Fruit fly (Drosophila melanogaster): ENCODE data around the gene Cox11.

The Cox11 gene

DNA sequence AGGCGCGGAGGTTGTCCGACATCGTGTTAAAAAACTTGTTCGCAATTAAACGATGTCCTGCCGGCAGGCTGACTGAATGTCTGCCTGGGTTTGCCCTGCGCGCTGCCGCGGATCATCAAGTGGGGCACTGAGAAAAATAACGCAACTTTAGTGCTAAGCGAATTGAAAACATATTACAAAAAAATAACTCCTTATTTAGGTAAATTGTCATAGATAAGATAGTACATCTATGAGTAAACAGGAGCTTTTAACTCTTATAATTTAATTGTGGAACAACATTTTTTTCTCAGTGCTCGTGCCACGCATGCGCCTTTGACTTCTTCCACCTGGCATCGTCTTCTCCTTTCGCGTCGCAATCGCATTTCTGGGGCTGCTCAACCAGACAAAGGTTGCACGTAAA is 46.8 kb upstream of the Cox11 start (continued):
- TF ChIP-seq CG3919 (GFP tag; optimal IDR thresholded peaks at IDR 0.05): peak; percentile 67
- TF ChIP-seq CG6854 (GFP tag; optimal IDR thresholded peaks at IDR 0.05): no peak
- peak; percentile 40 for TF ChIP-seq CG7368 (GFP tag; optimal IDR thresholded peaks at IDR 0.05)
- TF ChIP-seq CG10631 (GFP tag; optimal IDR thresholded peaks at IDR 0.05): peak; percentile 66
- TF ChIP-seq OdsH (GFP tag; optimal IDR thresholded peaks at IDR 0.05): peak; percentile 59
- peak; percentile 44 for TF ChIP-seq vri (GFP tag; optimal IDR thresholded peaks at IDR 0.05)
- TF ChIP-seq CG9139 (GFP tag; optimal IDR thresholded peaks at IDR 0.05): peak; percentile 77
- TF ChIP-seq eg (GFP tag; IDR thresholded peaks at IDR 0.05): no peak
- TF ChIP-seq esn (GFP tag; optimal IDR thresholded peaks at IDR 0.05): peak; percentile 76
- no peak for TF ChIP-seq Blimp-1 (GFP tag; optimal IDR thresholded peaks at IDR 0.05)
- TF ChIP-seq cyc (GFP tag; optimal IDR thresholded peaks at IDR 0.05): peak; percentile 50
- peak; percentile 72 for TF ChIP-seq achi (GFP tag; optimal IDR thresholded peaks at IDR 0.05)
- TF ChIP-seq CG1621 (tag; optimal IDR thresholded peaks at IDR 0.05): peak; percentile 71
- TF ChIP-seq ss (GFP tag; optimal IDR thresholded peaks at IDR 0.05): peak; percentile 72 to 91

DNA sequence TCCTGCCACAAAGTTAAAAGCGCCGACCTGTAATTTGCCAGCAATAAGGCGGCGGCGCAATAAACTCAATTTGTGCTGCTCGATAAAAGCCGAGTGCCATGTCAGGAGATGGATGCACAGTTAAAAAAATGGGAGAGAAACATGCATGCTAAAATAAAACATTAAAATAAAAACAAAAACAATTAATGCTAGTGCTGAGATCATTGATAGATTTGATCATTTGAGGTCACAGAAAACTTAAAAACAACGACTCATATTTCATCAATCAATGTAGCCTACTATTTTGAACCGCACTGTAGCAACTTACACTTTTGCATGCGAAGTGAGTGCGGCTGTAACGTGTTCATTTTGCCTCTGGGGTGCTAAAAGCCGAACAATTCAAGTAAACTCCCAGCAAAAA is 43.7 kb upstream of the Cox11 start:
- peak; percentile 88 for TF ChIP-seq svp (GFP tag)
- peak; percentile 62 for TF ChIP-seq CG8319 (GFP tag; optimal IDR thresholded peaks at IDR 0.05)
- TF ChIP-seq esn (GFP tag; optimal IDR thresholded peaks at IDR 0.05): peak; percentile 74
- TF ChIP-seq salr (GFP tag; optimal IDR thresholded peaks at IDR 0.05): peak in 1 of 2 experiments; percentile 2
- peak; percentile 59 for TF ChIP-seq CG7368 (GFP tag; optimal IDR thresholded peaks at IDR 0.05)
- peak; percentile 27 for TF ChIP-seq CG16779 (tag; optimal IDR thresholded peaks at IDR 0.05)
- TF ChIP-seq Lpt (GFP tag; optimal IDR thresholded peaks at IDR 0.05): peak; percentile 33
- peak; percentile 37 for TF ChIP-seq CG1621 (tag; optimal IDR thresholded peaks at IDR 0.05)
- TF ChIP-seq CG4318 (GFP tag; optimal IDR thresholded peaks at IDR 0.05): peak; percentile 21
- peak; percentile 65 for TF ChIP-seq CG32006 (GFP tag; optimal IDR thresholded peaks at IDR 0.05)
- TF ChIP-seq Hr4 (GFP tag; optimal IDR thresholded peaks at IDR 0.05): peak; percentile 70
- no peak for TF ChIP-seq Eip93F (GFP tag; optimal IDR thresholded peaks at IDR 0.05)
- peak; percentile 45 to 56 for TF ChIP-seq ss (GFP tag; optimal IDR thresholded peaks at IDR 0.05)
- peak; percentile 51 for TF ChIP-seq spab (GFP tag; optimal IDR thresholded peaks at IDR 0.05)
- TF ChIP-seq pdm3 (GFP tag; optimal IDR thresholded peaks at IDR 0.05): peak; percentile 64
- TF ChIP-seq topi (GFP tag; optimal IDR thresholded peaks at IDR 0.05): peak; percentile 78
- TF ChIP-seq Hr38 (GFP tag; optimal IDR thresholded peaks at IDR 0.05): no peak
- TF ChIP-seq CG6854 (GFP tag; optimal IDR thresholded peaks at IDR 0.05): no peak
- peak; percentile 72 for TF ChIP-seq Eip75B (GFP tag; optimal IDR thresholded peaks at IDR 0.05)
- peak; percentile 76 for TF ChIP-seq Met (GFP tag; optimal IDR thresholded peaks at IDR 0.05)
- TF ChIP-seq vri (GFP tag; optimal IDR thresholded peaks at IDR 0.05): peak; percentile 40
- TF ChIP-seq CG3919 (GFP tag; optimal IDR thresholded peaks at IDR 0.05): peak; percentile 79
- peak; percentile 45 for TF ChIP-seq Sox14 (GFP tag; optimal IDR thresholded peaks at IDR 0.05)
- TF ChIP-seq fd85E (GFP tag; optimal IDR thresholded peaks at IDR 0.05): no peak
- TF ChIP-seq CG15336 (GFP tag; IDR thresholded peaks at IDR 0.05): peak; percentile 72
- TF ChIP-seq CG11762 (GFP tag; optimal IDR thresholded peaks at IDR 0.05; ENCODE audit: insufficient read depth): peak; percentile 71
- TF ChIP-seq CG6163 (GFP tag; IDR thresholded peaks at IDR 0.05): peak; percentile 81
- peak; percentile 70 for TF ChIP-seq OdsH (GFP tag; optimal IDR thresholded peaks at IDR 0.05)
- TF ChIP-seq CG6276 (GFP tag; optimal IDR thresholded peaks at IDR 0.05): no peak
- TF ChIP-seq CG9139 (GFP tag; optimal IDR thresholded peaks at IDR 0.05): peak; percentile 4
- peak; percentile 33 for TF ChIP-seq fd59A (GFP tag; optimal IDR thresholded peaks at IDR 0.05)
- TF ChIP-seq CG8632 (GFP tag; optimal IDR thresholded peaks at IDR 0.05): peak; percentile 56
- TF ChIP-seq achi (GFP tag; optimal IDR thresholded peaks at IDR 0.05): peak; percentile 65
- TF ChIP-seq CG6808 (GFP tag; optimal IDR thresholded peaks at IDR 0.05): peak; percentile 49
- peak; percentile 67 for TF ChIP-seq Sox102F (GFP tag; optimal IDR thresholded peaks at IDR 0.05)
- TF ChIP-seq Ets21C (GFP tag; optimal IDR thresholded peaks at IDR 0.05): peak; percentile 16
- peak; percentile 68 for TF ChIP-seq CG10669 (GFP tag; optimal IDR thresholded peaks at IDR 0.05)
- TF ChIP-seq eg (GFP tag; IDR thresholded peaks at IDR 0.05): peak; percentile 63
- peak; percentile 59 for TF ChIP-seq CG10631 (GFP tag; optimal IDR thresholded peaks at IDR 0.05)
- peak; percentile 64 for TF ChIP-seq cyc (GFP tag; optimal IDR thresholded peaks at IDR 0.05)
- no peak for TF ChIP-seq CG11294 (GFP tag; IDR thresholded peaks at IDR 0.05)
- peak; percentile 70 for TF ChIP-seq acj6 (GFP tag; optimal IDR thresholded peaks at IDR 0.05)
- peak; percentile 67 for TF ChIP-seq dsx (GFP tag; optimal IDR thresholded peaks at IDR 0.05; ENCODE audit: poor library complexity, severe bottlenecking)
- peak; percentile 9 for TF ChIP-seq dac (GFP tag; optimal IDR thresholded peaks at IDR 0.05)
- TF ChIP-seq net (GFP tag; optimal IDR thresholded peaks at IDR 0.05): peak; percentile 52
- peak; percentile 63 for TF ChIP-seq Smox (GFP tag; optimal IDR thresholded peaks at IDR 0.05)
